Worm (Caenorhabditis elegans): ENCODE data around the gene ZK418.10.

Gene ZK418.10

DNA sequence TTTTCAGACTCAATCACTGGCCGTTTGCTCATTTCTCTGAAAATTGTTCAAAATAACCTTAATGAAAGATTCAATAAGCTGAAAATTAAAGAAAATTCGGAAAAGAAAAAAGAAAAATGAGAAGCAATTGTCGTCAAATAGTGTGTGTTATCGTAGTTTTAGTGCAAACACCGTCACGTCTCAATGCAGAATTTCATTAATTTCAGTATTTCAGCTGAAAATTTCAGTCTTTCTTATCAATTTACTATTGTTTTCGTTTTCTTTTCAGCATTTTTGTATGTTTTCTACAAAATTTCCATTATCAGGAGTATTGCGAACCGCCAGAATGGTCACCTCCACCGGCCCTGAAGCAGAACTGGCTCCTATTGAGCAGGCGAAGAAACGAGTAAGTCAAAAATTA lies 32.4 kb upstream of the ZK418.10 start, which contains the start of the genes B0280.9 and rpia-1:
B0280.9 (minus strand) TSS at position 36 of the 400 bp plus-strand sequence.
rpia-1 (plus strand) TSS at position 269 of the 400 bp plus-strand sequence.
- peak; percentile 21 for TF ChIP-seq lin-15B (tag; optimal IDR thresholded peaks at IDR 0.05)
- TF ChIP-seq unc-62 (GFP tag; optimal IDR thresholded peaks at IDR 0.05) = no peak
- no peak for TF ChIP-seq lin-39 (tag; optimal IDR thresholded peaks at IDR 0.05)
- peak; percentile 68 for TF ChIP-seq elt-2 (tag; optimal IDR thresholded peaks at IDR 0.05)
- no peak for TF ChIP-seq ceh-9 (tag; optimal IDR thresholded peaks at IDR 0.05)
- TF ChIP-seq hmg-11 (tag; optimal IDR thresholded peaks at IDR 0.05) = peak; percentile 23
- no peak for TF ChIP-seq unc-39 (tag; optimal IDR thresholded peaks at IDR 0.05)
- no peak for TF ChIP-seq aly-2 (tag; optimal IDR thresholded peaks at IDR 0.05)
- no peak for TF ChIP-seq nhr-67 (tag; optimal IDR thresholded peaks at IDR 0.05)
- peak; percentile 12 for TF ChIP-seq skn-1 (tag; optimal IDR thresholded peaks at IDR 0.05)
- peak; percentile 59 for TF ChIP-seq pha-4 (tag; optimal IDR thresholded peaks at IDR 0.05)
- peak; percentile 35 for TF ChIP-seq nhr-23 (tag; optimal IDR thresholded peaks at IDR 0.05)
- TF ChIP-seq ztf-4 (tag; optimal IDR thresholded peaks at IDR 0.05) = no peak
- TF ChIP-seq pqm-1 (tag; optimal IDR thresholded peaks at IDR 0.05) = peak; percentile 56
- peak; percentile 18 for TF ChIP-seq nfya-1 (tag; optimal IDR thresholded peaks at IDR 0.05; ENCODE audit: insufficient read depth)
- TF ChIP-seq daf-12 (tag; optimal IDR thresholded peaks at IDR 0.05) = no peak

DNA sequence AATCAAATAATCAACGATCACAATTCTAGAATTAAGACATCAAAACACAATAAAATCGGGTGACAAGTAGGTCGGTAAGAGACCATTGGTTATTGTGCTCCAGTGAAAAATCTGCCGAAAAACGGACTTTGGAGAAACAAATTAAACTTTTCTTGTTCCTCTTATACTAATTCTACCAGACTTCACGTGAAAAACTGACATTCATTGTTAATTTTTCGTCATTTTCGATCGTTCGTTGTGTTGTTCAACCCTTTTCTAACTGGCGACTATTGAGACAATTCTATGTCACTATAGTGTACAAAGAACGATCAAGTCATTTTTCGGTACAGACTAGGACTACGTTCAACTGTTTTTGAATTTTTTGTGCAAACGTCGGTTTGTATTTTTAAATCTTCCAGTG lies 30.0 kb upstream of the ZK418.10 start:
- TF ChIP-seq ceh-28 (tag; optimal IDR thresholded peaks at IDR 0.05) (no peak), nhr-77 (tag; optimal IDR thresholded peaks at IDR 0.05) (no peak), zag-1 (tag; optimal IDR thresholded peaks at IDR 0.05) (no peak), elt-1 (tag; optimal IDR thresholded peaks at IDR 0.05) (no peak), nhr-11 (tag; optimal IDR thresholded peaks at IDR 0.05) (no peak), ztf-11 (tag; optimal IDR thresholded peaks at IDR 0.05) (no peak), ceh-16 (tag; optimal IDR thresholded peaks at IDR 0.05) (no peak), nhr-23 (tag; optimal IDR thresholded peaks at IDR 0.05) (peak; percentile 68), elt-2 (tag; optimal IDR thresholded peaks at IDR 0.05) (peak; percentile 26), eor-1 (tag; optimal IDR thresholded peaks at IDR 0.05) (no peak), R02D3.7 (tag; optimal IDR thresholded peaks at IDR 0.05) (no peak), sea-2 (GFP tag; optimal IDR thresholded peaks at IDR 0.05) (no peak), nhr-28 (tag; optimal IDR thresholded peaks at IDR 0.05) (no peak), tbx-2 (tag; optimal IDR thresholded peaks at IDR 0.05) (no peak), mdl-1 (tag; optimal IDR thresholded peaks at IDR 0.05) (no peak), ama-1 (optimal IDR thresholded peaks at IDR 0.05) (no peak), ceh-9 (tag; optimal IDR thresholded peaks at IDR 0.05) (no peak), ceh-82 (tag; optimal IDR thresholded peaks at IDR 0.05) (no peak), nhr-43 (tag; optimal IDR thresholded peaks at IDR 0.05; ENCODE audit: poor library complexity, severe bottlenecking) (peak; percentile 28), daf-12 (tag; optimal IDR thresholded peaks at IDR 0.05) (no peak), fos-1 (tag; optimal IDR thresholded peaks at IDR 0.05) (no peak), nhr-25 (tag; optimal IDR thresholded peaks at IDR 0.05) (peak; percentile 42), jun-1 (tag; optimal IDR thresholded peaks at IDR 0.05) (peak; percentile 22), pqm-1 (tag; optimal IDR thresholded peaks at IDR 0.05) (peak; percentile 63), unc-39 (tag; optimal IDR thresholded peaks at IDR 0.05) (no peak), egl-27 (tag; optimal IDR thresholded peaks at IDR 0.05) (peak; percentile 46), pha-4 (tag; optimal IDR thresholded peaks at IDR 0.05) (peak; percentile 31), egl-5 (tag; optimal IDR thresholded peaks at IDR 0.05) (no peak), fkh-2 (tag; optimal IDR thresholded peaks at IDR 0.05) (no peak), ztf-4 (tag; optimal IDR thresholded peaks at IDR 0.05) (no peak), lin-39 (tag; optimal IDR thresholded peaks at IDR 0.05) (no peak), aly-2 (tag; optimal IDR thresholded peaks at IDR 0.05) (no peak)

DNA sequence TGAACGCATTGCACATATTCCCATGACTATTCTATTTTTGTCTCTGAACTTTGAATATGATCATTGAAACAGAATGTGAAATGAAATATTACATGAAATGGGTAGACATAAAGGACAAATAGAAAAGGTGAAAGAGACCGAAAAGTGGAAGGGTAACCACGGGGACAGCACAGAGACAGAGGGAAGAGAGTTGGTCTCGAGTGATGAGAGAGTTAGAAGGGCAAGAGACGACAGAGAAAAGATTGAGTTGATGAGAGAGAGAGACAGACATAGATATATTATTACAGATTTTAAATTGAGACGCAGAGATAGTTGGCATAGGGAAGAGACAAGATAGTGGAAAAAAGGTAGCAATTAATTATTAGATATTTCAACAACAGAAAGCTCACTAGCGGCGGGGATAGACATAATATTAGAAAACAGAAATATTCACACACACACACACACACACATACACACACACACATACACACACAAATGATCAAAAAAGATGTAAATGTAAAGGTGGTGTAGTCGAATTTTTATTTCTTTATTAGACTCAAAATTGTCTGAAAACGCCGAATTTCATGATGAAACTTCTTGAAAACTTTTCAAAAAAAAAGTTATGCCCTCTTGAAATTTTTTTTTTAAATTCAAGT lies 26.2 kb upstream of the ZK418.10 start:
- TF ChIP-seq ztf-4 (tag; optimal IDR thresholded peaks at IDR 0.05) (no peak), egl-27 (tag; optimal IDR thresholded peaks at IDR 0.05) (peak; percentile 87), ceh-9 (tag; optimal IDR thresholded peaks at IDR 0.05) (no peak), hmg-11 (tag; optimal IDR thresholded peaks at IDR 0.05) (peak; percentile 28), nhr-23 (tag; optimal IDR thresholded peaks at IDR 0.05) (peak; percentile 62), nhr-25 (tag; optimal IDR thresholded peaks at IDR 0.05) (peak; percentile 85), eor-1 (tag; optimal IDR thresholded peaks at IDR 0.05) (no peak), elt-3 (tag; optimal IDR thresholded peaks at IDR 0.05) (no peak), mdl-1 (tag; optimal IDR thresholded peaks at IDR 0.05) (peak; percentile 22), pqm-1 (tag; optimal IDR thresholded peaks at IDR 0.05) (peak; percentile 74), skn-1 (tag; optimal IDR thresholded peaks at IDR 0.05) (peak; percentile 71), snpc-4 (tag; optimal IDR thresholded peaks at IDR 0.05) (peak; percentile 45), pha-4 (tag; optimal IDR thresholded peaks at IDR 0.05) (peak; percentile 89), nfya-1 (tag; optimal IDR thresholded peaks at IDR 0.05; ENCODE audit: insufficient read depth) (peak; percentile 73), lin-15B (tag; optimal IDR thresholded peaks at IDR 0.05) (peak; percentile 25), ceh-28 (tag; optimal IDR thresholded peaks at IDR 0.05) (peak; percentile 41), nhr-77 (tag; optimal IDR thresholded peaks at IDR 0.05) (no peak), lsy-12 (tag; optimal IDR thresholded peaks at IDR 0.05) (peak; percentile 3), nhr-43 (tag; optimal IDR thresholded peaks at IDR 0.05; ENCODE audit: poor library complexity, severe bottlenecking) (peak; percentile 59), elt-2 (tag; optimal IDR thresholded peaks at IDR 0.05) (peak; percentile 68), elt-1 (tag; optimal IDR thresholded peaks at IDR 0.05) (peak; percentile 45), jun-1 (tag; optimal IDR thresholded peaks at IDR 0.05) (peak; percentile 76)

Measured in whole organism, L3 larva.